Fruit fly (Drosophila melanogaster) whole organism, embryonic: ENCODE data around the gene CG3625.

Experiments
- Antp ChIP-seq: fragments of 200-800 bp; sonication (Bioruptor generic); optimal IDR thresholded peaks from 3 replicates; lab custom pipeline; 2016; ENCODE audit warnings: missing biosample characterization, missing genetic modification characterization
- Atf6 ChIP-seq: fragments of 200-800 bp; sonication (Bioruptor generic); IDR thresholded peaks from 2 replicates; pipeline ENCODE4 v1.3.6; 2022; ENCODE audit warnings: missing biosample characterization, missing genetic modification characterization
- B-H2 ChIP-seq: fragments of 200-800 bp; sonication (Bioruptor generic); optimal IDR thresholded peaks from 2 replicates; lab custom pipeline; 2018; ENCODE audit warnings: missing biosample characterization, mild to moderate bottlenecking, missing genetic modification characterization
- CG10274 ChIP-seq: fragments of 200-800 bp; sonication (Bioruptor generic); optimal IDR thresholded peaks from 3 replicates; lab custom pipeline; 2017; ENCODE audit warnings: missing biosample characterization, mild to moderate bottlenecking, missing genetic modification characterization
- CG11093 ChIP-seq: fragments of 200-800 bp; sonication (Bioruptor generic); IDR thresholded peaks from 3 replicates; pipeline ENCODE4 v1.3.6; 2022; ENCODE audit warnings: missing biosample characterization, missing genetic modification characterization
- CG11456 ChIP-seq: fragments of 200-800 bp; sonication (Bioruptor generic); IDR thresholded peaks from 3 replicates; pipeline ENCODE4 v1.3.6; 2022; ENCODE audit warnings: missing biosample characterization, missing genetic modification characterization
- CG1792 ChIP-seq: fragments of 200-800 bp; sonication (Bioruptor generic); optimal IDR thresholded peaks from 2 replicates; lab custom pipeline; 2016; ENCODE audit warnings: missing biosample characterization, missing genetic modification characterization
- CG1832 ChIP-seq: fragments of 200-800 bp; sonication (Bioruptor generic); optimal IDR thresholded peaks from 2 replicates; lab custom pipeline; 2017; ENCODE audit warnings: missing biosample characterization, mild to moderate bottlenecking, missing genetic modification characterization, inconsistent platforms
- CG2116 ChIP-seq: fragments of 200-800 bp; sonication (Bioruptor generic); optimal IDR thresholded peaks from 3 replicates; lab custom pipeline; 2018; ENCODE audit warnings: missing biosample characterization, mild to moderate bottlenecking, missing genetic modification characterization
- CG2202 ChIP-seq: fragments of 200-800 bp; sonication (Bioruptor generic); optimal IDR thresholded peaks from 2 replicates; lab custom pipeline; 2018; ENCODE audit warnings: missing biosample characterization, mild to moderate bottlenecking, missing genetic modification characterization
- CG2678 ChIP-seq: fragments of 200-800 bp; sonication (Bioruptor generic); optimal IDR thresholded peaks from 3 replicates; lab custom pipeline; 2019; ENCODE audit warnings: missing biosample characterization, mild to moderate bottlenecking, missing genetic modification characterization, moderate library complexity
- CG32532 ChIP-seq: fragments of 200-800 bp; sonication (Bioruptor generic); IDR thresholded peaks from 2 replicates; pipeline ENCODE4 v1.3.6; 2022; ENCODE audit warnings: missing biosample characterization, missing genetic modification characterization
- CG6791 ChIP-seq: fragments of 200-800 bp; sonication (Bioruptor generic); IDR thresholded peaks from 3 replicates; pipeline ENCODE4 v1.3.6; 2022; ENCODE audit warnings: missing biosample characterization, missing genetic modification characterization; ENCODE audit not compliant: partially characterized antibody
- CG7786 ChIP-seq: fragments of 200-800 bp; sonication (Bioruptor generic); optimal IDR thresholded peaks from 2 replicates; lab custom pipeline; 2016; ENCODE audit warnings: missing biosample characterization, missing genetic modification characterization
- CG8290 ChIP-seq, 3 experiments: fragments of 200-800 bp; sonication (Bioruptor generic); optimal IDR thresholded peaks; 2 replicates each; lab custom pipeline; 2016 to 2019; ENCODE audit warnings: missing biosample characterization in 3 of 3, missing genetic modification characterization in 3 of 3, mild to moderate bottlenecking in 2 of 3, moderate library complexity in 1 of 3
- CG8388 ChIP-seq: fragments of 200-800 bp; sonication (Bioruptor generic); optimal IDR thresholded peaks from 2 replicates; lab custom pipeline; 2019; ENCODE audit warnings: missing biosample characterization, mild to moderate bottlenecking, missing genetic modification characterization, moderate library complexity
- CG9727 ChIP-seq: fragments of 200-800 bp; sonication (Bioruptor generic); optimal IDR thresholded peaks from 3 replicates; lab custom pipeline; 2017; ENCODE audit warnings: missing biosample characterization, mild to moderate bottlenecking, missing genetic modification characterization
- Ets97D ChIP-seq: fragments of 200-800 bp; sonication (Bioruptor generic); optimal IDR thresholded peaks from 3 replicates; lab custom pipeline; 2016; ENCODE audit warnings: missing biosample characterization, missing genetic modification characterization
- Fer3 ChIP-seq: fragments of 200-800 bp; sonication (Bioruptor generic); optimal IDR thresholded peaks from 2 replicates; lab custom pipeline; 2018; ENCODE audit warnings: missing biosample characterization, mild to moderate bottlenecking, missing genetic modification characterization, moderate library complexity
- H15 ChIP-seq: fragments of 200-800 bp; sonication (Bioruptor generic); IDR thresholded peaks from 3 replicates; pipeline ENCODE4 v1.3.6; 2022; ENCODE audit warnings: missing biosample characterization, missing genetic modification characterization
- HHEX ChIP-seq: fragments of 200-800 bp; sonication (Bioruptor generic); optimal IDR thresholded peaks from 3 replicates; lab custom pipeline; 2017; ENCODE audit warnings: missing biosample characterization, mild to moderate bottlenecking, missing genetic modification characterization, missing genetic modification reagents
- Myb ChIP-seq: fragments of 200-800 bp; sonication (Bioruptor generic); optimal IDR thresholded peaks from 2 replicates; lab custom pipeline; 2016; ENCODE audit warnings: missing biosample characterization, missing genetic modification characterization
- NFAT ChIP-seq: fragments of 200-800 bp; sonication (Bioruptor generic); IDR thresholded peaks from 2 replicates; pipeline ENCODE4 v1.3.6; 2022; ENCODE audit warnings: missing biosample characterization, missing genetic modification characterization
- Nf-YC ChIP-seq: fragments of 200-800 bp; optimal IDR thresholded peaks from 3 replicates; lab custom pipeline; 2019; ENCODE audit warnings: missing biosample characterization, mild to moderate bottlenecking, missing genetic modification characterization, moderate library complexity
- Oaz ChIP-seq: fragments of 200-800 bp; sonication (Bioruptor generic); IDR thresholded peaks from 2 replicates; pipeline ENCODE4 v1.3.6; 2022; ENCODE audit warnings: missing biosample characterization, missing genetic modification characterization
- Ptx1 ChIP-seq: fragments of 200-800 bp; sonication (Bioruptor generic); IDR thresholded peaks from 2 replicates; pipeline ENCODE4 v1.3.6; 2022; ENCODE audit warnings: missing biosample characterization, missing genetic modification characterization
- Rx ChIP-seq: fragments of 200-800 bp; sonication (Bioruptor generic); IDR thresholded peaks from 2 replicates; pipeline ENCODE4 v1.3.6; 2022; ENCODE audit warnings: missing biosample characterization, missing genetic modification characterization
- Scr ChIP-seq: fragments of 200-800 bp; sonication (Bioruptor generic); IDR thresholded peaks from 2 replicates; pipeline ENCODE4 v1.3.6; 2022; ENCODE audit warnings: missing biosample characterization, missing genetic modification characterization; ENCODE audit not compliant: partially characterized antibody
- Ssrp ChIP-seq: fragments of 200-800 bp; sonication (Bioruptor generic); optimal IDR thresholded peaks from 2 replicates; lab custom pipeline; 2018; ENCODE audit warnings: missing biosample characterization, mild to moderate bottlenecking, missing genetic modification characterization, moderate library complexity
- Tbp ChIP-seq: fragments of >200 bp; optimal IDR thresholded peaks from 2 replicates; lab custom pipeline; 2018; ENCODE audit warnings: missing biosample characterization, missing genetic modification characterization
- ato ChIP-seq: fragments of 200-800 bp; sonication (Bioruptor generic); IDR thresholded peaks from 2 replicates; pipeline ENCODE4 v1.3.6; 2022; ENCODE audit warnings: missing biosample characterization, missing genetic modification characterization; ENCODE audit not compliant: partially characterized antibody
- az2 ChIP-seq: fragments of 200-800 bp; sonication (Bioruptor generic); optimal IDR thresholded peaks from 3 replicates; lab custom pipeline; 2016; ENCODE audit warnings: missing biosample characterization, missing genetic modification characterization
- danr ChIP-seq: fragments of 200-800 bp; sonication (Bioruptor generic); IDR thresholded peaks from 2 replicates; pipeline ENCODE4 v1.3.6; 2022; ENCODE audit warnings: missing biosample characterization, missing genetic modification characterization
- dysf ChIP-seq: fragments of 200-800 bp; sonication (Bioruptor generic); IDR thresholded peaks from 3 replicates; pipeline ENCODE4 v1.3.6; 2022; ENCODE audit warnings: missing biosample characterization, missing genetic modification characterization
- fd3F ChIP-seq: fragments of 200-800 bp; sonication (Bioruptor generic); optimal IDR thresholded peaks from 2 replicates; lab custom pipeline; 2018; ENCODE audit warnings: missing biosample characterization, mild to moderate bottlenecking, missing genetic modification characterization, moderate library complexity
- gsb ChIP-seq: fragments of 200-800 bp; sonication (Bioruptor generic); IDR thresholded peaks from 2 replicates; pipeline ENCODE4 v1.3.6; 2022; ENCODE audit warnings: missing biosample characterization, missing genetic modification characterization
- inv ChIP-seq: fragments of 200-800 bp; sonication (Bioruptor generic); IDR thresholded peaks from 2 replicates; pipeline ENCODE4 v1.3.6; 2022; ENCODE audit warnings: missing biosample characterization, missing genetic modification characterization; ENCODE audit not compliant: partially characterized antibody
- jumu ChIP-seq: fragments of 200-800 bp; sonication (Bioruptor generic); optimal IDR thresholded peaks from 3 replicates; lab custom pipeline; 2016; ENCODE audit warnings: missing biosample characterization, missing genetic modification characterization
- klu ChIP-seq: fragments of 200-800 bp; sonication (Bioruptor generic); IDR thresholded peaks from 2 replicates; pipeline ENCODE4 v1.3.6; 2022; ENCODE audit warnings: missing biosample characterization, missing genetic modification characterization
- lilli ChIP-seq: fragments of 200-800 bp; sonication (Bioruptor generic); optimal IDR thresholded peaks from 3 replicates; lab custom pipeline; 2016; ENCODE audit warnings: missing biosample characterization, missing genetic modification characterization
- lov ChIP-seq, 2 experiments: fragments of 200-800 bp in 1 of 2; fragments of >200 bp in 1 of 2; sonication (Bioruptor generic) in 1 of 2; IDR thresholded peaks in 1 of 2; optimal IDR thresholded peaks in 1 of 2; 2 replicates in 1 of 2; 3 replicates in 1 of 2; pipeline versions ENCODE4 v1.3.6 to Lab custom; 2017 to 2022; ENCODE audit warnings: missing biosample characterization in 1 of 2, missing genetic modification characterization in 1 of 2
- mam ChIP-seq: fragments of 200-800 bp; sonication (Bioruptor generic); optimal IDR thresholded peaks from 3 replicates; lab custom pipeline; 2016; ENCODE audit warnings: missing biosample characterization, missing genetic modification characterization
- mld ChIP-seq: fragments of 200-800 bp; sonication (Bioruptor generic); IDR thresholded peaks from 3 replicates; pipeline ENCODE4 v1.3.6; 2022; ENCODE audit warnings: missing biosample characterization, missing genetic modification characterization; ENCODE audit not compliant: partially characterized antibody
- pita ChIP-seq: fragments of 200-800 bp; sonication (Bioruptor generic); optimal IDR thresholded peaks from 2 replicates; lab custom pipeline; 2017; ENCODE audit warnings: missing biosample characterization, mild to moderate bottlenecking, missing genetic modification characterization
- pnt ChIP-seq: fragments of 200-800 bp; sonication (Bioruptor generic); optimal IDR thresholded peaks from 3 replicates; lab custom pipeline; 2016; ENCODE audit warnings: missing biosample characterization, missing genetic modification characterization
- sqz ChIP-seq: fragments of 200-800 bp; sonication (Bioruptor generic); optimal IDR thresholded peaks from 3 replicates; lab custom pipeline; 2018; ENCODE audit warnings: missing biosample characterization, mild to moderate bottlenecking, missing genetic modification characterization
- usp ChIP-seq: fragments of >200 bp; optimal IDR thresholded peaks from 2 replicates; lab custom pipeline; 2017; ENCODE audit warnings: missing biosample characterization, missing genetic modification characterization
- wdn ChIP-seq: fragments of 200-800 bp; sonication (Bioruptor generic); IDR thresholded peaks from 2 replicates; pipeline ENCODE4 v1.3.6; 2022; ENCODE audit warnings: missing biosample characterization, missing genetic modification characterization
- zf30C ChIP-seq: fragments of 200-800 bp; sonication (Bioruptor generic); optimal IDR thresholded peaks from 3 replicates; lab custom pipeline; 2018; ENCODE audit warnings: missing biosample characterization, mild to moderate bottlenecking, missing genetic modification characterization

CG3625 gene

dm6 chr2L:249048-249825 is 42.4 kb downstream of the CG3625 start (continued):
- TF ChIP-seq zf30C (GFP tag; lab: Kevin White, UChicago) (peak; percentile 11), az2 (GFP tag; lab: Kevin White, UChicago) (peak; percentile 42), pnt (GFP tag; lab: Kevin White, UChicago) (no peak), usp (GFP tag; lab: Kevin White, UChicago) (no peak), Myb (GFP tag; lab: Kevin White, UChicago) (no peak), Ptx1 (GFP tag; lab: Robert Waterston, UW) (no peak), Antp (no peak), mld (GFP tag; lab: Robert Waterston, UW) (no peak), CG8290 (GFP tag; optimal IDR thresholded peaks at IDR 0.05; lab: Kevin White, UChicago) (no peak), CG8290 (tag; optimal IDR thresholded peaks at IDR 0.05; lab: Kevin White, UChicago) (no peak), jumu (GFP tag; lab: Kevin White, UChicago) (no peak), B-H2 (GFP tag; lab: Kevin White, UChicago) (no peak), dysf (GFP tag; lab: Robert Waterston, UW) (no peak), Oaz (GFP tag; lab: Robert Waterston, UW) (no peak), CG2116 (GFP tag; lab: Kevin White, UChicago) (no peak), gsb (GFP tag; lab: Robert Waterston, UW) (no peak), sqz (peak; percentile 68), CG11456 (GFP tag; lab: Robert Waterston, UW) (no peak), Tbp (GFP tag; lab: Kevin White, UChicago) (no peak), klu (GFP tag; lab: Robert Waterston, UW) (no peak), Atf6 (GFP tag; lab: Robert Waterston, UW) (peak; percentile 15; the same call in 1 of the 2 replicates), Scr (no peak), NFAT (GFP tag; lab: Robert Waterston, UW) (no peak), HHEX (no peak), CG1832 (peak; percentile 80), CG10274 (no peak), Ets97D (no peak), Ssrp (tag; lab: Kevin White, UChicago) (no peak), Fer3 (tag; lab: Kevin White, UChicago) (no peak), mam (no peak), CG2678 (tag; lab: Kevin White, UChicago) (no peak), CG1792 (no peak), Nf-YC (peak; percentile 25), ato (GFP tag; lab: Robert Waterston, UW) (no peak), CG6791 (GFP tag; lab: Robert Waterston, UW) (no peak), wdn (GFP tag; lab: Robert Waterston, UW) (no peak), lilli (GFP tag; lab: Kevin White, UChicago) (no peak), CG7786 (GFP tag; lab: Kevin White, UChicago) (no peak), CG8388 (GFP tag; lab: Kevin White, UChicago) (peak; percentile 24), fd3F (GFP tag; lab: Kevin White, UChicago) (no peak), CG2202 (tag; lab: Kevin White, UChicago) (no peak), inv (GFP tag; lab: Robert Waterston, UW) (no peak), lov (optimal IDR thresholded peaks at IDR 0.05; lab: Kevin White, UChicago) (no peak), lov (GFP tag; IDR thresholded peaks at IDR 0.05; lab: Robert Waterston, UW) (0 out of 3 replicates have a peak, but pooled peaks have one; percentile 14), pita (GFP tag; lab: Kevin White, UChicago) (no peak), CG11093 (GFP tag; lab: Robert Waterston, UW) (no peak), H15 (GFP tag; lab: Robert Waterston, UW) (no peak), CG9727 (GFP tag; lab: Kevin White, UChicago) (no peak), danr (no peak), CG32532 (peak; percentile 31; the same call in 1 of the 2 replicates), Rx (GFP tag; lab: Robert Waterston, UW) (no peak)
